Worm (Caenorhabditis elegans) whole organism, mixed stage, embryonic: Measurements from ENCODE around the gene C35B1.5.

ENCODE experiments used
- blmp-1 ChIP-seq: fragments of 150-350 bp; optimal IDR thresholded peaks from 2 replicates; lab custom pipeline; 2014; ENCODE audit warnings: missing biosample characterization, missing genetic modification characterization
- drap-1 ChIP-seq: fragments of 200-800 bp; sonication (Bioruptor generic); optimal IDR thresholded peaks from 3 replicates; lab custom pipeline; 2018; ENCODE audit warnings: mild to moderate bottlenecking, missing genetic modification characterization, missing compliant biosample characterization
- lin-13 ChIP-seq: fragments of 150-350 bp; optimal IDR thresholded peaks from 2 replicates; lab custom pipeline; 2014; ENCODE audit warnings: missing biosample characterization, missing genetic modification characterization
- nhr-12 ChIP-seq: fragments of 150-350 bp; optimal IDR thresholded peaks from 2 replicates; lab custom pipeline; 2014; ENCODE audit warnings: missing biosample characterization, missing genetic modification characterization
- nhr-28 ChIP-seq: fragments of 150-350 bp; optimal IDR thresholded peaks from 2 replicates; lab custom pipeline; 2014; ENCODE audit warnings: missing biosample characterization, missing genetic modification characterization
- pha-4 ChIP-seq: fragments of 150-350 bp; optimal IDR thresholded peaks from 2 replicates; lab custom pipeline; 2018; ENCODE audit warnings: missing biosample characterization, missing genetic modification reagents, missing genetic modification characterization
- unc-120 ChIP-seq: sonication (generic microtip); optimal IDR thresholded peaks from 2 replicates; lab custom pipeline; 2017; ENCODE audit warnings: missing genetic modification characterization, missing compliant biosample characterization; ENCODE audit not compliant: poor library complexity, severe bottlenecking

DNA sequence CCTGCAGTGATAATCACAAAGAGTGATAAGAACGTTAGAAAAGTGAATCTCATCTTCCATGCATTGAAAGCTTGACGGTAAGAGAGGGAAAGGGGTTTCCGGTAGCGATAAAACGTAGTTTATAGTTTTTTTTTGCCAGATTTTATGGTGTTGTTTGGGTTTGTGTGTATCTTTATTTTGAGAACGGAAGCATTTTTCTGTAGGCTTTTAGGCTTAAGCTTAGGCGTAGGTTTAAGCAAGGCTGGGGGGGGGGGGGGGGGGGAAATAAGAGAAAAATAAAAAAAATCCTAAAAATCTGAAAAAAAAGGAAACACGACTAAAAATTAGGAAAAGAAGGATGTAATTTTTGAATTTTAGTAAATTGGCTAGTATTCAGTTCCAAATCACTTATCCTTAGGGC lies 5.1 kb downstream of the C35B1.5 start, which contains the start of gene C35B1.8:
- no peak for TF ChIP-seq blmp-1 (tag; lab: Kevin White, UChicago)
- TF ChIP-seq nhr-28 (tag; lab: Kevin White, UChicago): no peak
- TF ChIP-seq drap-1 (GFP tag; lab: Kevin White, UChicago): no peak
- TF ChIP-seq pha-4 (tag; lab: Kevin White, UChicago): no peak
- no peak for TF ChIP-seq unc-120
- no peak for TF ChIP-seq lin-13 (tag; lab: Kevin White, UChicago)
- TF ChIP-seq nhr-12: no peak
